Worm (Caenorhabditis elegans) whole organism, L1 larva: ENCODE data around the gene mboa-3.

Experiments
- alr-1 ChIP-seq: fragments of 200-800 bp; sonication (Bioruptor generic); optimal IDR thresholded peaks from 2 replicates; lab custom pipeline; 2018; ENCODE audit warnings: borderline replicate concordance, mild to moderate bottlenecking, missing genetic modification characterization, missing compliant biosample characterization
- ceh-82 ChIP-seq, 3 experiments: fragments of 150-350 bp in 1 of 3; sonication (generic microtip) in 2 of 3; optimal IDR thresholded peaks; 2 replicates each; lab custom pipeline; 2014 to 2017; ENCODE audit warnings: missing biosample characterization in 3 of 3, missing genetic modification characterization in 3 of 3
- dpl-1 ChIP-seq, 3 experiments: fragments of 150-350 bp in 2 of 3; sonication (generic microtip) in 1 of 3; optimal IDR thresholded peaks; 2 replicates each; lab custom pipeline; 2014 to 2017; ENCODE audit warnings: missing biosample characterization in 3 of 3, missing genetic modification characterization in 3 of 3, missing genetic modification reagents in 3 of 3
- dsc-1 ChIP-seq: sonication (generic microtip); optimal IDR thresholded peaks from 2 replicates; lab custom pipeline; 2016; ENCODE audit warnings: mild to moderate bottlenecking, missing genetic modification characterization, missing compliant biosample characterization
- efl-3 ChIP-seq: fragments of 200-800 bp; sonication (Bioruptor generic); optimal IDR thresholded peaks from 2 replicates; lab custom pipeline; 2018; ENCODE audit warnings: mild to moderate bottlenecking, missing genetic modification characterization, missing compliant biosample characterization
- egl-13 ChIP-seq: sonication (generic microtip); optimal IDR thresholded peaks from 2 replicates; lab custom pipeline; 2016; ENCODE audit warnings: missing genotype, missing genetic modification reagents, missing genetic modification characterization, missing compliant biosample characterization
- ets-5 ChIP-seq: fragments of 200-800 bp; sonication (Bioruptor generic); IDR thresholded peaks from 2 replicates; pipeline ENCODE4 v1.3.6; 2022; ENCODE audit warnings: missing genetic modification characterization, missing compliant biosample characterization
- fkh-10 ChIP-seq: sonication (generic microtip); optimal IDR thresholded peaks from 2 replicates; lab custom pipeline; 2017; ENCODE audit warnings: missing biosample characterization, missing genetic modification reagents, missing genetic modification characterization
- fkh-8 ChIP-seq: sonication (generic microtip); optimal IDR thresholded peaks from 2 replicates; lab custom pipeline; 2016; ENCODE audit warnings: mild to moderate bottlenecking, missing genetic modification characterization, missing compliant biosample characterization
- grh-1 ChIP-seq: fragments of 200-800 bp; sonication (Bioruptor generic); IDR thresholded peaks from 2 replicates; pipeline ENCODE4 v1.3.6; 2022; ENCODE audit warnings: missing genetic modification reagents, missing genetic modification characterization, missing compliant biosample characterization
- isw-1 ChIP-seq: fragments of 200-800 bp; sonication (Bioruptor generic); IDR thresholded peaks from 2 replicates; pipeline ENCODE4 v1.3.6; 2022; ENCODE audit warnings: missing genetic modification characterization, missing compliant biosample characterization
- lin-13 ChIP-seq: fragments of 150-350 bp; optimal IDR thresholded peaks from 2 replicates; lab custom pipeline; 2014; ENCODE audit warnings: missing biosample characterization, missing genetic modification reagents, missing genetic modification characterization
- lin-15B ChIP-seq: fragments of 150-350 bp; sonication (generic microtip); optimal IDR thresholded peaks from 3 replicates; lab custom pipeline; 2014; ENCODE audit warnings: missing biosample characterization, missing genetic modification characterization
- lin-35 ChIP-seq, 2 experiments: fragments of 150-350 bp; optimal IDR thresholded peaks; 2 replicates each; lab custom pipeline; 2014; ENCODE audit warnings: missing biosample characterization in 2 of 2, missing genetic modification characterization in 2 of 2, missing genetic modification reagents in 2 of 2
- lsy-2 ChIP-seq, 2 experiments: fragments of 150-350 bp; optimal IDR thresholded peaks; 2 replicates each; lab custom pipeline; 2014; ENCODE audit warnings: missing biosample characterization in 2 of 2, missing genetic modification characterization in 2 of 2
- mab-9 ChIP-seq: fragments of 200-800 bp; sonication (Bioruptor generic); IDR thresholded peaks from 2 replicates; pipeline ENCODE4 v1.3.6; 2022; ENCODE audit warnings: missing genetic modification reagents, missing genetic modification characterization, missing compliant biosample characterization
- mdl-1 ChIP-seq, 2 experiments: fragments of 150-350 bp; optimal IDR thresholded peaks; 2 replicates each; lab custom pipeline; 2014 to 2017; ENCODE audit warnings: missing biosample characterization in 2 of 2, missing genetic modification characterization in 2 of 2, inconsistent platforms in 1 of 2
- mef-2 ChIP-seq: fragments of 150-350 bp; optimal IDR thresholded peaks from 2 replicates; lab custom pipeline; 2014; ENCODE audit warnings: missing biosample characterization, missing genetic modification characterization
- nhr-11 ChIP-seq: fragments of 150-350 bp; optimal IDR thresholded peaks from 2 replicates; lab custom pipeline; 2014; ENCODE audit warnings: missing biosample characterization, missing genetic modification characterization
- nhr-12 ChIP-seq: sonication (generic microtip); optimal IDR thresholded peaks from 2 replicates; lab custom pipeline; 2017; ENCODE audit warnings: missing biosample characterization, missing genetic modification characterization
- nhr-237 ChIP-seq: fragments of 150-350 bp; optimal IDR thresholded peaks from 2 replicates; lab custom pipeline; 2014; ENCODE audit warnings: missing biosample characterization, missing genetic modification characterization
- nhr-28 ChIP-seq: fragments of 150-350 bp; optimal IDR thresholded peaks from 2 replicates; lab custom pipeline; 2014; ENCODE audit warnings: missing biosample characterization, missing genetic modification characterization
- nhr-47 ChIP-seq: sonication (generic microtip); optimal IDR thresholded peaks from 2 replicates; lab custom pipeline; 2016; ENCODE audit warnings: mild to moderate bottlenecking, missing genetic modification characterization, moderate library complexity, missing compliant biosample characterization
- nhr-71 ChIP-seq: sonication (generic microtip); optimal IDR thresholded peaks from 2 replicates; lab custom pipeline; 2016; ENCODE audit warnings: mild to moderate bottlenecking, missing genetic modification characterization, moderate library complexity, missing compliant biosample characterization
- nhr-84 ChIP-seq: sonication (generic microtip); optimal IDR thresholded peaks from 2 replicates; lab custom pipeline; 2017; ENCODE audit warnings: missing biosample characterization, missing genetic modification characterization
- pax-3 ChIP-seq: fragments of 200-800 bp; sonication (Bioruptor generic); optimal IDR thresholded peaks from 2 replicates; lab custom pipeline; 2018; ENCODE audit warnings: mild to moderate bottlenecking, missing genetic modification characterization, moderate library complexity, missing compliant biosample characterization
- snu-23 ChIP-seq: sonication (generic microtip); optimal IDR thresholded peaks from 2 replicates; lab custom pipeline; 2016; ENCODE audit warnings: missing genetic modification characterization, missing compliant biosample characterization
- sox-4 ChIP-seq: sonication (generic microtip); optimal IDR thresholded peaks from 2 replicates; lab custom pipeline; 2016; ENCODE audit warnings: missing genetic modification characterization, missing compliant biosample characterization
- sup-37 ChIP-seq: fragments of 200-800 bp; sonication (Bioruptor generic); optimal IDR thresholded peaks from 2 replicates; lab custom pipeline; 2018; ENCODE audit warnings: mild to moderate bottlenecking, missing genetic modification characterization, missing compliant biosample characterization
- unc-30 ChIP-seq: sonication (generic microtip); optimal IDR thresholded peaks from 2 replicates; lab custom pipeline; 2017; ENCODE audit warnings: missing biosample characterization, missing genetic modification characterization
- unc-86 ChIP-seq: sonication (generic microtip); optimal IDR thresholded peaks from 2 replicates; lab custom pipeline; 2016; ENCODE audit warnings: missing genetic modification characterization, missing compliant biosample characterization
- xbp-1 ChIP-seq: sonication (generic microtip); optimal IDR thresholded peaks from 2 replicates; lab custom pipeline; 2016; ENCODE audit warnings: missing genetic modification characterization, missing compliant biosample characterization
- ztf-11 ChIP-seq, 2 experiments: sonication (generic microtip); optimal IDR thresholded peaks; 2 replicates each; lab custom pipeline; 2016 to 2017; ENCODE audit warnings: missing genetic modification characterization in 2 of 2, missing biosample characterization in 1 of 2, missing compliant biosample characterization in 1 of 2

The mboa-3 gene

ce11 chrX:5557966-5558365 is 35.3 kb upstream of the mboa-3 start, which contains the start of gene C38C5.1:
Gene C38C5.1, plus strand, starts transcription at chrX:5558055.
- TF ChIP-seq ets-5 (GFP tag; lab: Robert Waterston, UW) (no peak), dsc-1 (tag; lab: Kevin White, UChicago) (peak; percentile 12)
- TF ChIP-seq, all 84 proteins: peak for 1

- TF ChIP-seq mdl-1 (tag; optimal IDR thresholded peaks at IDR 0.05; lab: Kevin White, UChicago) = no peak
- TF ChIP-seq nhr-12 (tag; lab: Kevin White, UChicago) = no peak
- TF ChIP-seq nhr-84 = no peak
- peak; percentile 41 for TF ChIP-seq egl-13 (tag; lab: Kevin White, UChicago)
- TF ChIP-seq ceh-82 (tag; optimal IDR thresholded peaks at IDR 0.05; lab: Kevin White, UChicago) = no peak
- peak; percentile 13 for TF ChIP-seq nhr-47
- TF ChIP-seq efl-3 (GFP tag; lab: Kevin White, UChicago) = no peak
- peak; percentile 38 for TF ChIP-seq nhr-71 (tag; lab: Kevin White, UChicago)
- peak; percentile 70 for TF ChIP-seq fkh-8
- TF ChIP-seq grh-1 (GFP tag; lab: Robert Waterston, UW) = no peak
- peak; percentile 67 for TF ChIP-seq sox-4 (tag; lab: Kevin White, UChicago)
- TF ChIP-seq unc-86 (tag; lab: Kevin White, UChicago) = no peak
- no peak for TF ChIP-seq nhr-11 (tag; lab: Kevin White, UChicago)
- TF ChIP-seq dsc-1 (tag; lab: Kevin White, UChicago) = peak; percentile 82
- no peak for TF ChIP-seq unc-30 (tag; lab: Kevin White, UChicago)
- TF ChIP-seq dpl-1 (GFP tag; optimal IDR thresholded peaks at IDR 0.05; lab: Kevin White, UChicago) = no peak
- peak; percentile 48 for TF ChIP-seq pax-3
These were observed 32.5 kb upstream of the mboa-3 start for ce11 chrX:5555055-5555629.

ce11 chrX:5552652-5553051 is 30.0 kb upstream of the mboa-3 start, which contains the start of gene ifta-1:
Gene ifta-1, minus strand, starts transcription at chrX:5552752.
- TF ChIP-seq xbp-1 (tag; lab: Kevin White, UChicago) (no peak), lsy-2 (tag; optimal IDR thresholded peaks at IDR 0.05; lab: Kevin White, UChicago) (no peak), fkh-8 (peak; percentile 87)

- no peak for TF ChIP-seq mef-2 (tag; lab: Kevin White, UChicago)
- TF ChIP-seq isw-1 = no peak
- TF ChIP-seq lin-35 (GFP tag; optimal IDR thresholded peaks at IDR 0.05; lab: Kevin White, UChicago) = no peak
- no peak for TF ChIP-seq nhr-237 (tag; lab: Kevin White, UChicago)
- TF ChIP-seq lsy-2 (tag; optimal IDR thresholded peaks at IDR 0.05; lab: Kevin White, UChicago) = no peak
- no peak for TF ChIP-seq ztf-11 (tag; optimal IDR thresholded peaks at IDR 0.05; lab: Kevin White, UChicago)
- TF ChIP-seq lin-15B (tag; lab: Kevin White, UChicago) = no peak
- TF ChIP-seq nhr-47 = no peak
These were observed 25.2 kb upstream of the mboa-3 start for ce11 chrX:5547828-5548227.

- TF ChIP-seq grh-1 (GFP tag; lab: Robert Waterston, UW) (no peak), alr-1 (tag; lab: Kevin White, UChicago) (no peak), fkh-10 (GFP tag; lab: Kevin White, UChicago) (no peak), isw-1 (no peak), nhr-28 (tag; lab: Kevin White, UChicago) (no peak), snu-23 (GFP tag; lab: Kevin White, UChicago) (no peak), xbp-1 (tag; lab: Kevin White, UChicago) (no peak), lin-13 (GFP tag; lab: Kevin White, UChicago) (no peak), sup-37 (GFP tag; lab: Kevin White, UChicago) (no peak), mab-9 (GFP tag; lab: Robert Waterston, UW) (no peak), dsc-1 (tag; lab: Kevin White, UChicago) (no peak)
These were observed 21.0 kb upstream of the mboa-3 start, which contains the start of gene C54G7.1 for ce11 chrX:5543651-5544050. Gene C54G7.1, plus strand, starts transcription at chrX:5543951.
